Worm (Caenorhabditis elegans) whole organism, L2 larva: ENCODE results near the gene W04B5.6.

Source experiments
- ama-1 ChIP-seq: fragments of 150-350 bp; optimal IDR thresholded peaks from 2 replicates; lab custom pipeline; 2018; ENCODE audit warnings: inconsistent platforms
- ceh-16 ChIP-seq: fragments of 150-350 bp; optimal IDR thresholded peaks from 2 replicates; lab custom pipeline; 2014; ENCODE audit warnings: missing biosample characterization, missing genetic modification characterization
- ceh-82 ChIP-seq: fragments of 150-350 bp; optimal IDR thresholded peaks from 2 replicates; lab custom pipeline; 2014; ENCODE audit warnings: missing biosample characterization, missing genetic modification characterization
- elt-3 ChIP-seq: sonication (generic microtip); optimal IDR thresholded peaks from 2 replicates; lab custom pipeline; 2017; ENCODE audit warnings: missing biosample characterization, missing genetic modification characterization
- lin-13 ChIP-seq: fragments of 150-350 bp; optimal IDR thresholded peaks from 2 replicates; lab custom pipeline; 2014; ENCODE audit warnings: missing biosample characterization, missing genetic modification reagents, missing genetic modification characterization
- mdl-1 ChIP-seq, 2 experiments: fragments of 150-350 bp in 1 of 2; sonication (generic microtip) in 1 of 2; optimal IDR thresholded peaks; 2 replicates each; lab custom pipeline; 2017; ENCODE audit warnings: missing biosample characterization in 2 of 2, missing genetic modification characterization in 2 of 2
- unc-62 ChIP-seq: fragments of 150-350 bp; optimal IDR thresholded peaks from 2 replicates; lab custom pipeline; 2014; ENCODE audit warnings: missing biosample characterization, missing genetic modification reagents, missing genetic modification characterization

DNA sequence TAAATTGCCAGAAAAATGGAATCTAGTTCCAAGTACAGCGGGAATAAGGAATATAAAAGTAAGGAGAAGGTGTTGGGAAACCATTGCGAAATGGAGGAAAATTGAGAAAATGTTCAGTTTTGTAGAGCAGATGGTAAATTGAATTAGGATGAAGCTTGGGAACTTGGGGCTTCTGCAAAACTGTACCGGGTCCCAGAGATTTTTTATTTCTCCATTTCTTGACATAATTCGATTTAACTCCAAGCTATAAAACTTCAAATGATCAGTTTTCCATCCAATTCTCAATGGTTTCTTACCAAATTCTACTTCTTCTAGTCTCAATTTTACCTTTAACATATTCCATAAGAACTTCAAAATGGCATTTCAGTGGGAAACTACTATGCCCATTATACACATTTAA is 32.9 kb upstream of the W04B5.6 start, which contains the start of the genes E02H9.9 and E02H9.1:
- TF ChIP-seq unc-62 (no peak), ceh-16 (tag; lab: Kevin White, UChicago) (no peak), lin-13 (GFP tag; lab: Kevin White, UChicago) (no peak), elt-3 (no peak), ama-1 (lab: Kevin White, UChicago) (no peak), mdl-1 (tag; optimal IDR thresholded peaks at IDR 0.05; lab: Kevin White, UChicago) (no peak), ceh-82 (tag; lab: Kevin White, UChicago) (no peak)
